Worm (Caenorhabditis elegans) whole organism, L4 larva: ENCODE results near the gene C33B4.5.
A peak's percentile ranks its signal among the peaks of the same experiment; 100 is the strongest.

Source experiments
- ZK546.5 ChIP-seq, 2 experiments: sonication (generic microtip); optimal IDR thresholded peaks; 2 replicates each; lab custom pipeline; 2017; ENCODE audit warnings: missing biosample characterization in 2 of 2, missing genetic modification characterization in 2 of 2
- dmd-6 ChIP-seq: fragments of 200-800 bp; sonication (Bioruptor generic); IDR thresholded peaks from 2 replicates; pipeline ENCODE4 v1.3.6; 2022; ENCODE audit warnings: missing genetic modification reagents, missing genetic modification characterization, missing compliant biosample characterization
- egl-43 ChIP-seq: fragments of 200-800 bp; sonication (Bioruptor generic); IDR thresholded peaks from 2 replicates; pipeline ENCODE4 v1.3.6; 2022; ENCODE audit warnings: missing genetic modification reagents, missing genetic modification characterization, missing compliant biosample characterization
- nhr-25 ChIP-seq: sonication (generic microtip); optimal IDR thresholded peaks from 2 replicates; lab custom pipeline; 2017; ENCODE audit warnings: missing genetic modification characterization, mild to moderate bottlenecking, missing compliant biosample characterization, antibody characterized with exemption, moderate library complexity, borderline replicate concordance; ENCODE audit not compliant: insufficient read depth
- sdz-12 ChIP-seq: fragments of 200-800 bp; sonication (Bioruptor generic); optimal IDR thresholded peaks from 2 replicates; lab custom pipeline; 2018; ENCODE audit warnings: mild to moderate bottlenecking, missing genetic modification characterization, missing compliant biosample characterization
- skn-1 ChIP-seq: fragments of 150-350 bp; optimal IDR thresholded peaks from 2 replicates; lab custom pipeline; 2014; ENCODE audit warnings: missing biosample characterization, missing genetic modification characterization
- unc-39 ChIP-seq: sonication (generic microtip); optimal IDR thresholded peaks from 2 replicates; lab custom pipeline; 2017; ENCODE audit warnings: missing biosample characterization, missing genetic modification characterization
- unc-62 ChIP-seq, 3 experiments: fragments of 150-350 bp in 1 of 3; sonication (generic microtip); optimal IDR thresholded peaks in 2 of 3; peaks in 1 of 3; 1 replicate in 1 of 3; 2 replicates in 2 of 3; lab custom pipeline; 2014 to 2017; ENCODE audit warnings: missing biosample characterization in 3 of 3, missing genetic modification characterization in 3 of 3, missing genetic modification reagents in 3 of 3, missing genotype in 1 of 3
- vab-7 ChIP-seq: fragments of 200-800 bp; sonication (Bioruptor generic); IDR thresholded peaks from 2 replicates; pipeline ENCODE4 v1.3.6; 2022; ENCODE audit warnings: missing genetic modification reagents, missing genetic modification characterization, missing compliant biosample characterization
- ztf-11 ChIP-seq: fragments of 150-350 bp; optimal IDR thresholded peaks from 2 replicates; lab custom pipeline; 2014; ENCODE audit warnings: missing biosample characterization, missing genetic modification characterization

DNA sequence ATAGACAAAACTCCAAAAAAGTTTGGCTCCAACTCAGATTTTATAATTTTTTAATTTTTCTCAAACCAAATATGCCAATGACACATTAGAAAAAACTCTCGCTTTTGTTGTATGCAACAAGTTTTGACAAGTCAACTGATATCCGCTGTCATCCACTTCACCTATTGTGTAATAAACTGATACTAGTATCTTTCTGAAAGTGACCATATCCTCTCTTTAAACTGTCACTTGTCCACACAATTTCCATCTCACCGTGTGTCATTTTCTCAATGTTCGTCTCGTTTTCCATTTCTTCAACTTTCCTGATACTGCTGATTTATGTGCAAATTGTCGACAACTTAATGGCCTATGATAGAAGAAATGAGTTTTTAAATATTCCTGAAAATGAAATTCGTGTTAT, at the start of gene C33B4.5, which contains the start of gene C33B4.4:
- TF ChIP-seq nhr-25 (tag; lab: Kevin White, UChicago) (no peak), ztf-11 (tag; lab: Kevin White, UChicago) (no peak), sdz-12 (GFP tag; lab: Kevin White, UChicago) (no peak), vab-7 (GFP tag; lab: Robert Waterston, UW) (no peak), ZK546.5 (tag; optimal IDR thresholded peaks at IDR 0.05; lab: Kevin White, UChicago) (no peak), dmd-6 (GFP tag; lab: Robert Waterston, UW) (no peak), unc-62 (GFP tag; optimal IDR thresholded peaks at IDR 0.05 in 1 of 2; lab: Kevin White, UChicago) (peak in 1 of 2 experiments; percentile 91), unc-62 (tag; optimal IDR thresholded peaks at IDR 0.05; lab: Kevin White, UChicago) (no peak), skn-1 (no peak), egl-43 (GFP tag; lab: Robert Waterston, UW) (no peak), unc-39 (tag; lab: Kevin White, UChicago) (no peak)
